Worm (Caenorhabditis elegans) whole organism, L2 larva: ENCODE data around the gene twk-9.

ENCODE experiments used
- C34F6.9 ChIP-seq: fragments of 150-350 bp; optimal IDR thresholded peaks from 2 replicates; lab custom pipeline; 2014; ENCODE audit warnings: missing biosample characterization, missing genetic modification characterization
- F13H6.1 ChIP-seq: sonication (generic microtip); optimal IDR thresholded peaks from 2 replicates; lab custom pipeline; 2016; ENCODE audit warnings: missing genetic modification characterization, missing compliant biosample characterization
- R02D3.7 ChIP-seq: fragments of 150-350 bp; optimal IDR thresholded peaks from 2 replicates; lab custom pipeline; 2014; ENCODE audit warnings: missing biosample characterization, missing genetic modification characterization
- Y55F3AM.14 ChIP-seq: fragments of 200-800 bp; sonication (Bioruptor generic); optimal IDR thresholded peaks from 2 replicates; lab custom pipeline; 2018; ENCODE audit warnings: mild to moderate bottlenecking, missing genetic modification characterization, missing compliant biosample characterization
- alr-1 ChIP-seq: fragments of 150-350 bp; optimal IDR thresholded peaks from 2 replicates; lab custom pipeline; 2014; ENCODE audit warnings: missing biosample characterization, missing genetic modification characterization
- aly-2 ChIP-seq: fragments of 150-350 bp; optimal IDR thresholded peaks from 2 replicates; lab custom pipeline; 2014; ENCODE audit warnings: missing biosample characterization, missing genetic modification characterization
- ama-1 ChIP-seq: fragments of 150-350 bp; optimal IDR thresholded peaks from 2 replicates; lab custom pipeline; 2018; ENCODE audit warnings: inconsistent platforms
- blmp-1 ChIP-seq: sonication (generic microtip); optimal IDR thresholded peaks from 2 replicates; lab custom pipeline; 2017; ENCODE audit warnings: missing genetic modification characterization, mild to moderate bottlenecking, missing compliant biosample characterization, antibody characterized with exemption, moderate library complexity; ENCODE audit not compliant: insufficient read depth
- ceh-16 ChIP-seq: fragments of 150-350 bp; optimal IDR thresholded peaks from 2 replicates; lab custom pipeline; 2014; ENCODE audit warnings: missing biosample characterization, missing genetic modification characterization
- ceh-82 ChIP-seq: fragments of 150-350 bp; optimal IDR thresholded peaks from 2 replicates; lab custom pipeline; 2014; ENCODE audit warnings: missing biosample characterization, missing genetic modification characterization
- crh-2 ChIP-seq: sonication (generic microtip); optimal IDR thresholded peaks from 2 replicates; lab custom pipeline; 2017; ENCODE audit warnings: missing biosample characterization, missing genetic modification characterization
- dmd-4 ChIP-seq: sonication (generic microtip); optimal IDR thresholded peaks from 2 replicates; lab custom pipeline; 2017; ENCODE audit warnings: missing biosample characterization, missing genetic modification characterization
- egl-27 ChIP-seq: sonication (generic microtip); optimal IDR thresholded peaks from 3 replicates; lab custom pipeline; 2017; ENCODE audit warnings: missing biosample characterization, missing genetic modification reagents, missing genetic modification characterization
- elt-1 ChIP-seq: fragments of 150-350 bp; optimal IDR thresholded peaks from 2 replicates; lab custom pipeline; 2014; ENCODE audit warnings: missing biosample characterization, missing genetic modification characterization
- elt-3 ChIP-seq: sonication (generic microtip); optimal IDR thresholded peaks from 2 replicates; lab custom pipeline; 2017; ENCODE audit warnings: missing biosample characterization, missing genetic modification characterization
- fos-1 ChIP-seq: fragments of 150-350 bp; optimal IDR thresholded peaks from 2 replicates; lab custom pipeline; 2014; ENCODE audit warnings: missing biosample characterization, missing genetic modification characterization
- gmeb-1 ChIP-seq: fragments of 150-350 bp; optimal IDR thresholded peaks from 2 replicates; lab custom pipeline; 2014; ENCODE audit warnings: missing biosample characterization, missing genetic modification characterization
- lin-11 ChIP-seq: fragments of 150-350 bp; sonication (generic microtip); optimal IDR thresholded peaks from 2 replicates; lab custom pipeline; 2014; ENCODE audit warnings: missing biosample characterization, missing genetic modification characterization, inconsistent platforms, mixed read lengths
- lin-13 ChIP-seq: fragments of 150-350 bp; optimal IDR thresholded peaks from 2 replicates; lab custom pipeline; 2014; ENCODE audit warnings: missing biosample characterization, missing genetic modification reagents, missing genetic modification characterization
- lin-39 ChIP-seq: fragments of 150-350 bp; optimal IDR thresholded peaks from 2 replicates; lab custom pipeline; 2014; ENCODE audit warnings: missing biosample characterization, missing genetic modification reagents, missing genetic modification characterization
- lsy-2 ChIP-seq, 2 experiments: fragments of 150-350 bp in 1 of 2; sonication (generic microtip) in 1 of 2; optimal IDR thresholded peaks; 2 replicates each; lab custom pipeline; 2014 to 2017; ENCODE audit warnings: missing biosample characterization in 2 of 2, missing genetic modification characterization in 2 of 2
- mab-5 ChIP-seq: fragments of 150-350 bp; optimal IDR thresholded peaks from 2 replicates; lab custom pipeline; 2014; ENCODE audit warnings: missing biosample characterization, missing genetic modification characterization
- mbf-1 ChIP-seq: sonication (generic microtip); optimal IDR thresholded peaks from 2 replicates; lab custom pipeline; 2017; ENCODE audit warnings: missing biosample characterization, missing genetic modification characterization
- mdl-1 ChIP-seq, 2 experiments: fragments of 150-350 bp in 1 of 2; sonication (generic microtip) in 1 of 2; optimal IDR thresholded peaks; 2 replicates each; lab custom pipeline; 2017; ENCODE audit warnings: missing biosample characterization in 2 of 2, missing genetic modification characterization in 2 of 2
- nhr-10 ChIP-seq: sonication (generic microtip); optimal IDR thresholded peaks from 2 replicates; lab custom pipeline; 2017; ENCODE audit warnings: missing biosample characterization, missing genetic modification characterization
- nhr-11 ChIP-seq: fragments of 150-350 bp; optimal IDR thresholded peaks from 2 replicates; lab custom pipeline; 2014; ENCODE audit warnings: missing biosample characterization, missing genetic modification characterization
- nhr-12 ChIP-seq: fragments of 150-350 bp; optimal IDR thresholded peaks from 2 replicates; lab custom pipeline; 2014; ENCODE audit warnings: missing biosample characterization, missing genetic modification characterization
- nhr-129 ChIP-seq: fragments of 150-350 bp; optimal IDR thresholded peaks from 2 replicates; lab custom pipeline; 2014; ENCODE audit warnings: missing biosample characterization, missing genetic modification characterization
- nhr-21 ChIP-seq: fragments of 150-350 bp; optimal IDR thresholded peaks from 2 replicates; lab custom pipeline; 2014; ENCODE audit warnings: missing biosample characterization, missing genetic modification characterization
- nhr-23 ChIP-seq: fragments of 150-350 bp; optimal IDR thresholded peaks from 2 replicates; lab custom pipeline; 2014; ENCODE audit warnings: missing biosample characterization, missing genetic modification reagents, missing genetic modification characterization
- nhr-237 ChIP-seq: fragments of 150-350 bp; optimal IDR thresholded peaks from 2 replicates; lab custom pipeline; 2014; ENCODE audit warnings: missing biosample characterization, missing genetic modification characterization
- nhr-25 ChIP-seq: fragments of 150-350 bp; sonication (generic microtip); optimal IDR thresholded peaks from 3 replicates; lab custom pipeline; 2014; ENCODE audit warnings: missing biosample characterization, missing genetic modification characterization
- nhr-6 ChIP-seq: fragments of 150-350 bp; optimal IDR thresholded peaks from 2 replicates; lab custom pipeline; 2014; ENCODE audit warnings: missing biosample characterization, missing genetic modification characterization
- nhr-77 ChIP-seq: fragments of 150-350 bp; optimal IDR thresholded peaks from 2 replicates; lab custom pipeline; 2014; ENCODE audit warnings: missing biosample characterization, missing genetic modification characterization
- sem-4 ChIP-seq: fragments of 150-350 bp; optimal IDR thresholded peaks from 2 replicates; lab custom pipeline; 2014; ENCODE audit warnings: missing biosample characterization, missing genetic modification reagents, missing genetic modification characterization
- sma-3 ChIP-seq: sonication (generic microtip); optimal IDR thresholded peaks from 2 replicates; lab custom pipeline; 2016; ENCODE audit warnings: missing genetic modification reagents, missing genetic modification characterization, missing compliant biosample characterization
- sma-9 ChIP-seq, 2 experiments: fragments of 150-350 bp in 1 of 2; sonication (generic microtip) in 1 of 2; optimal IDR thresholded peaks; 2 replicates each; lab custom pipeline; 2014 to 2016; ENCODE audit warnings: missing genetic modification characterization in 2 of 2, mild to moderate bottlenecking in 1 of 2, missing biosample characterization in 1 of 2, missing compliant biosample characterization in 1 of 2, missing genetic modification reagents in 1 of 2, moderate library complexity in 1 of 2
- snpc-4 ChIP-seq: fragments of 150-350 bp; optimal IDR thresholded peaks from 2 replicates; lab custom pipeline; 2014; ENCODE audit warnings: missing biosample characterization, missing genetic modification characterization
- unc-39 ChIP-seq: fragments of 150-350 bp; optimal IDR thresholded peaks from 2 replicates; lab custom pipeline; 2014; ENCODE audit warnings: missing biosample characterization, missing genetic modification characterization
- unc-55 ChIP-seq: fragments of 150-350 bp; sonication (generic microtip); optimal IDR thresholded peaks from 3 replicates; lab custom pipeline; 2014; ENCODE audit warnings: missing biosample characterization, missing genetic modification reagents, missing genetic modification characterization
- unc-62 ChIP-seq: fragments of 150-350 bp; optimal IDR thresholded peaks from 2 replicates; lab custom pipeline; 2014; ENCODE audit warnings: missing biosample characterization, missing genetic modification reagents, missing genetic modification characterization
- zag-1 ChIP-seq: fragments of 150-350 bp; optimal IDR thresholded peaks from 2 replicates; lab custom pipeline; 2014; ENCODE audit warnings: missing biosample characterization, missing genetic modification characterization
- ztf-11 ChIP-seq: sonication (generic microtip); optimal IDR thresholded peaks from 2 replicates; lab custom pipeline; 2017; ENCODE audit warnings: missing biosample characterization, missing genetic modification characterization
- ztf-4 ChIP-seq: fragments of 150-350 bp; optimal IDR thresholded peaks from 2 replicates; lab custom pipeline; 2014; ENCODE audit warnings: missing biosample characterization, missing genetic modification characterization

twk-9 gene

DNA sequence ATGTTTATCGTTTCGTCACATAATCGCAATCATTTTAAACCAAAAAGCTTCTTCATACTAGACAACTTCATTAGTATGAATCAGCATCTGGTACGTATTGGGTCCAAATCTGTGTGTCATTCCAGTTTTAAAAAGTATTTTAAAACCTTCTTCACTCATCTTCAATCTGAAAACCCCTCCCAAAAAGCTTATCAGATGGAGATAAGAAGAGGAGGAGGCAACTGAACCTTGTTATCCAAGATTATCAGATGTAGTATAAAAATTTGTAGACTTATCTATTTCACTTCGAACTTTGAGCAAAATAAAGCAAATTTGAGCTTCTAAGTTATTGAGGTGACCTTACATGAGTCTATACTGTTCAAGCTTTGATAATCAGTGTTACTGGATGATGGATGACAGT is 16.9 kb downstream of the twk-9 start, which contains the start of gene nhr-38:
Gene nhr-38 (plus strand): TSS at position 301 of the 400 bp plus-strand sequence.
- no peak for TF ChIP-seq mab-5
- TF ChIP-seq nhr-21: no peak
- TF ChIP-seq fos-1 (tag; lab: Kevin White, UChicago): no peak
- TF ChIP-seq nhr-77 (tag; lab: Kevin White, UChicago): no peak
- no peak for TF ChIP-seq ztf-4 (tag; lab: Kevin White, UChicago)
- no peak for TF ChIP-seq egl-27 (tag; lab: Kevin White, UChicago)
- no peak for TF ChIP-seq nhr-6
- no peak for TF ChIP-seq lin-11 (tag; lab: Kevin White, UChicago)
- TF ChIP-seq nhr-237 (tag; lab: Kevin White, UChicago): no peak
- no peak for TF ChIP-seq blmp-1 (tag; lab: Kevin White, UChicago)
- no peak for TF ChIP-seq mbf-1
- no peak for TF ChIP-seq unc-55
- no peak for TF ChIP-seq alr-1 (tag; lab: Kevin White, UChicago)
- TF ChIP-seq sem-4 (tag; lab: Kevin White, UChicago): no peak
- TF ChIP-seq elt-1 (tag; lab: Kevin White, UChicago): no peak

DNA sequence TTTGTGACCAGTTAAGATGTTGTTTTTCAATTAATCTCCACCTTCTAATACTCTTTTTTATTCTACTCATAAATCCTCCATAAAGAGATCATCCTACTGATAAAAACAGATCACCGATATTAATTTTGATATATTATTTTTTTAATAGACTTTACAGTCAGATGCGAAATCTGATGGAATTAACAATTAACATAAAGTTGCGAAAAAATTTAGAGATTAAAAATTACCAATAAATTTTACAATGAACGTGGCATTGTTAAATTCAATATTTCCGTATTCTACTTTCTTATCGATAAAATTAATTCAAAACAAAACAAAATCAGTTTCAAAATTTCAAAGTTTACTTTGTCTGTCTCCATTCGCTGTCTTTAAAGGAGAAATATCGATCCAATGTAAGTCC is 19.8 kb downstream of the twk-9 start, which contains the start of gene K01H12.4:
Gene K01H12.4 (plus strand): TSS at position 301 of the 400 bp plus-strand sequence.
- no peak for TF ChIP-seq mdl-1 (tag; optimal IDR thresholded peaks at IDR 0.05; lab: Kevin White, UChicago)
- TF ChIP-seq crh-2 (tag; lab: Kevin White, UChicago): no peak
- no peak for TF ChIP-seq unc-62 (GFP tag; lab: Kevin White, UChicago)
- TF ChIP-seq ztf-4 (tag; lab: Kevin White, UChicago): no peak
- no peak for TF ChIP-seq sma-9 (GFP tag; optimal IDR thresholded peaks at IDR 0.05; lab: Kevin White, UChicago)
- TF ChIP-seq sma-9 (tag; optimal IDR thresholded peaks at IDR 0.05; lab: Kevin White, UChicago): no peak
- TF ChIP-seq Y55F3AM.14 (GFP tag; lab: Kevin White, UChicago): no peak
- no peak for TF ChIP-seq snpc-4 (tag; lab: Kevin White, UChicago)
- no peak for TF ChIP-seq lin-13
- TF ChIP-seq nhr-23 (tag; lab: Kevin White, UChicago): no peak
- no peak for TF ChIP-seq R02D3.7
- TF ChIP-seq ceh-16 (tag; lab: Kevin White, UChicago): no peak
- TF ChIP-seq mbf-1: no peak
- TF ChIP-seq ztf-11: no peak
- no peak for TF ChIP-seq sem-4 (tag; lab: Kevin White, UChicago)
- TF ChIP-seq F13H6.1 (tag; lab: Kevin White, UChicago): no peak
- TF ChIP-seq sma-3 (GFP tag; lab: Kevin White, UChicago): no peak
- TF ChIP-seq ceh-82 (tag; lab: Kevin White, UChicago): no peak
- TF ChIP-seq elt-1 (tag; lab: Kevin White, UChicago): no peak
- TF ChIP-seq nhr-129 (tag; lab: Kevin White, UChicago): no peak
- no peak for TF ChIP-seq unc-39 (tag; lab: Kevin White, UChicago)

DNA sequence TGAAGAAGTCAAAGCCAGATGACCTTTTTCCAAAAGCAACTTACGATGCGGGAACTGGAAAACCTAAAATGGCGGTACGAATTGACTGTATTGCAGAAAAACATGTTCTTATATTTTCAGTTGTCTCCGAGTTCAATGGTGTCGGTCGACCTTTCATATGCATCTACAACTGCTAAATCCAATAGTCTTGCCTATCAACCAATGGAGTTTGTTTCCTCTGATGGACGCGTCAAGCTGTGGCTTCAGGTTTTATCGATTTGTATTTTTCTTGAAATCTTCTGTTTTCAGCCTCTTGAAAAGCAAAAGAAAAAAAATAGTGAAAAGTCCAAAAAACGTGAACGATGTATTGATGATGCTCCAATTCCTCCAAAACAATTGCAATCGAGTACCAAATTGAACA is 21.3 kb downstream of the twk-9 start:
- TF ChIP-seq ceh-82 (tag; lab: Kevin White, UChicago) (no peak), nhr-77 (tag; lab: Kevin White, UChicago) (no peak), ama-1 (lab: Kevin White, UChicago) (no peak)

DNA sequence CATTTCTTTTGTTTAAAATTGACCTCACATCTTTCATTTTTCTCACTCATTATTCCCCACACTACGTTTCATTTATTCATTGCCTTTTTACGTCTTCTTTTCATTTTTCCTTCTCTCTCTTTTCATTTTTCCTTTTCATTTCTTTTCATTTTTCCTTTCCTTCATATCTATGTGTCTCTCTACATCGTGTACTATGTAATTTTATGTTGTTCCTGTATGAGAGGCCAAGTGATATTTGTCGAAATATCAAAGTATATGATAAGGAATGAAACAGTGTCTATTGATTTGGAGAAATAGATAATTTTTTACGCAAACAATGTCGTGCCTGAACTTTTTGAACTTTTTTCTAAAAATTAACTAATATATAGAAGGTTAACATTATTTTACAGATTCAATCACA is 23.5 kb downstream of the twk-9 start:
- TF ChIP-seq blmp-1 (tag; lab: Kevin White, UChicago) (peak; percentile 93), mdl-1 (tag; optimal IDR thresholded peaks at IDR 0.05; lab: Kevin White, UChicago) (no peak), nhr-25 (tag; lab: Kevin White, UChicago) (peak; percentile 63), zag-1 (tag; lab: Kevin White, UChicago) (no peak), lsy-2 (tag; optimal IDR thresholded peaks at IDR 0.05; lab: Kevin White, UChicago) (peak in 1 of 2 experiments; percentile 15), nhr-23 (tag; lab: Kevin White, UChicago) (no peak), elt-1 (tag; lab: Kevin White, UChicago) (no peak), C34F6.9 (peak; percentile 16), nhr-6 (no peak), lin-39 (tag; lab: Kevin White, UChicago) (no peak), ztf-11 (no peak), nhr-237 (tag; lab: Kevin White, UChicago) (no peak), unc-62 (GFP tag; lab: Kevin White, UChicago) (no peak), elt-3 (tag; lab: Kevin White, UChicago) (no peak), aly-2 (tag; lab: Kevin White, UChicago) (no peak), crh-2 (tag; lab: Kevin White, UChicago) (peak; percentile 69), egl-27 (tag; lab: Kevin White, UChicago) (no peak), nhr-129 (tag; lab: Kevin White, UChicago) (peak; percentile 31), lin-13 (no peak), mbf-1 (no peak), nhr-77 (tag; lab: Kevin White, UChicago) (no peak), nhr-10 (tag; lab: Kevin White, UChicago) (no peak), gmeb-1 (no peak), mab-5 (no peak), nhr-11 (tag; lab: Kevin White, UChicago) (no peak), F13H6.1 (tag; lab: Kevin White, UChicago) (no peak), alr-1 (tag; lab: Kevin White, UChicago) (no peak), nhr-21 (peak; percentile 21), dmd-4 (tag; lab: Kevin White, UChicago) (no peak), ama-1 (lab: Kevin White, UChicago) (no peak), nhr-12 (tag; lab: Kevin White, UChicago) (no peak), sma-3 (GFP tag; lab: Kevin White, UChicago) (peak; percentile 24), Y55F3AM.14 (GFP tag; lab: Kevin White, UChicago) (no peak)
